Worm (Caenorhabditis elegans) whole organism, midembryonic: ENCODE measurements around the gene ZC262.7.
"Not testable (repeated sequence)": the region's sequence is repeated elsewhere in the genome, so short reads cannot be mapped to it uniquely, and the experiment has no call there.

Experiments used
- T22C8.4 ChIP-seq: fragments of 200-800 bp; sonication (Bioruptor generic); IDR thresholded peaks from 2 replicates; pipeline ENCODE4 v1.3.6; 2022; ENCODE audit warnings: missing genetic modification characterization, missing compliant biosample characterization
- cog-1 ChIP-seq: sonication (generic microtip); optimal IDR thresholded peaks from 2 replicates; lab custom pipeline; 2016; ENCODE audit warnings: missing genetic modification characterization, missing compliant biosample characterization
- flt-1 ChIP-seq: fragments of 200-800 bp; sonication (Bioruptor generic); IDR thresholded peaks from 2 replicates; pipeline ENCODE4 v1.3.6; 2022; ENCODE audit warnings: missing genetic modification characterization, missing compliant biosample characterization
- klf-2 ChIP-seq: fragments of 200-800 bp; sonication (Bioruptor generic); conservative IDR thresholded peaks from 2 replicates; pipeline ENCODE4 v1.3.6; 2022; ENCODE audit warnings: missing genetic modification reagents, missing genetic modification characterization, missing compliant biosample characterization
- med-1 ChIP-seq: sonication (generic microtip); optimal IDR thresholded peaks from 2 replicates; lab custom pipeline; 2017; ENCODE audit warnings: missing genetic modification characterization, mild to moderate bottlenecking, missing compliant biosample characterization, antibody characterized with exemption, missing genetic modification reagents; ENCODE audit not compliant: insufficient read depth
- ref-1 ChIP-seq: fragments of 200-800 bp; sonication (Bioruptor generic); conservative IDR thresholded peaks from 2 replicates; pipeline ENCODE4 v1.3.6; 2022; ENCODE audit warnings: missing genetic modification reagents, missing genetic modification characterization, missing compliant biosample characterization
- tab-1 ChIP-seq: fragments of 200-800 bp; sonication (Bioruptor generic); IDR thresholded peaks from 2 replicates; pipeline ENCODE4 v1.3.6; 2022; ENCODE audit warnings: missing genetic modification characterization, missing compliant biosample characterization
- ztf-23 ChIP-seq: fragments of 200-800 bp; sonication (Bioruptor generic); IDR thresholded peaks from 2 replicates; pipeline ENCODE4 v1.3.6; 2022; ENCODE audit warnings: missing genetic modification reagents, missing genetic modification characterization, missing compliant biosample characterization
- ztf-29 ChIP-seq: fragments of 200-800 bp; sonication (Bioruptor generic); IDR thresholded peaks from 2 replicates; pipeline ENCODE4 v1.3.6; 2022; ENCODE audit warnings: missing genetic modification reagents, missing genetic modification characterization, missing compliant biosample characterization

The ZC262.7 gene

ce11 chrIII:8363253-8364061 lies 19.3 kb upstream of the ZC262.7 start, which contains the start of gene R05D3.3:
R05D3.3 (plus strand) TSS chrIII:8364011.
- TF ChIP-seq med-1 (no peak), ref-1 (no peak), klf-2 (GFP tag; lab: Robert Waterston, UW) (no peak), T22C8.4 (GFP tag; lab: Robert Waterston, UW) (no peak), flt-1 (GFP tag; lab: Robert Waterston, UW) (no peak), cog-1 (tag; lab: Kevin White, UChicago) (no peak), tab-1 (GFP tag; lab: Robert Waterston, UW) (no peak)

- TF ChIP-seq ref-1 = no peak
- peak; percentile 9 for TF ChIP-seq cog-1 (tag; lab: Kevin White, UChicago)
Measured at ce11 chrIII:8358213-8358672, 14.1 kb upstream of the ZC262.7 start, which contains the start of the genes R05D3.8 and rfp-1. R05D3.8 (minus strand) TSS chrIII:8358327. rfp-1 (plus strand) TSS chrIII:8358622.

DNA sequence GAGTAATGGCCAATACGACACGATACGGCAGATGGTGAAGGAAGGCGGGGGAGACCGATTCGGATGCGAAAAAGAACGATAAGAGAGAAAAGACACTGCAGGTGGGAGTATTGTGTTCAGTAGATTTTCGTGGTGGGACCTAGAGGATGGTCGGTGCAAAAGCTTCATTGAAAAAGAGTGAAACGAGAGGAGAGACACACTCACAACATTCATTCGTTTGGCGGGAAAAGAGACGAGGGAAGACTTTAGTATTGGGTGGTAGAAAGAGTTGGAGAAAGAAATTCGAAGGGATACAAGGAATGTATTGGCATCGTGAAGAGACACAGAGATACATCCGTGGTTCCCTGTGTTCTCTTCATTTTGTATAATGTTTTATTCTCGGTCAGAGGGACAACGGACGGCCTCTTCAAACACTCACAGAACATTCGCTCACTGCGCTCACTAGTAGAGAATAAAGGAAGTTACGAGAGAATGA lies 12.3 kb upstream of the ZC262.7 start:
- TF ChIP-seq ztf-29 (GFP tag; lab: Robert Waterston, UW) (peak; percentile 27; the same call in 1 of the 2 replicates), klf-2 (GFP tag; lab: Robert Waterston, UW) (no peak), flt-1 (GFP tag; lab: Robert Waterston, UW) (peak; percentile 68), ref-1 (no peak), cog-1 (tag; lab: Kevin White, UChicago) (peak; percentile 67)

DNA sequence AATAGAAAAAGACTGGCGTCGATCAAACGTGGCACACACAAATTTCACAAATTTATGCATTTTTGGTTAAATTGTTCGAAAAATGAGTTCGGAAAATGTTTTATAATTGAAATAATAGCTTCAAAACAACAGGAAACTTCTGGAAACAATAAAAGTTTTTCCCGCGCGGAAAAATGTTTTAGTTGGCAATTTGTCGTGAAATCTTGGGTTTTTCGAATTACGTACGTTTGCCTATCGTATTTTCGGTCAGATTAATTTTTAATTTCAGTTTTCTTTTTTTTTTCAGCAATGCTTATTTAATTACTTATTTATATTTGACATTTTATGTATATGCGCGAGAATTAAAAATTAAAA lies 11.3 kb upstream of the ZC262.7 start:
- TF ChIP-seq cog-1 (tag; lab: Kevin White, UChicago) (no peak), klf-2 (GFP tag; lab: Robert Waterston, UW) (no peak), ztf-23 (GFP tag; lab: Robert Waterston, UW) (no peak), tab-1 (GFP tag; lab: Robert Waterston, UW) (no peak), med-1 (no peak), flt-1 (GFP tag; lab: Robert Waterston, UW) (no peak), ref-1 (no peak), ztf-29 (GFP tag; lab: Robert Waterston, UW) (no peak)

DNA sequence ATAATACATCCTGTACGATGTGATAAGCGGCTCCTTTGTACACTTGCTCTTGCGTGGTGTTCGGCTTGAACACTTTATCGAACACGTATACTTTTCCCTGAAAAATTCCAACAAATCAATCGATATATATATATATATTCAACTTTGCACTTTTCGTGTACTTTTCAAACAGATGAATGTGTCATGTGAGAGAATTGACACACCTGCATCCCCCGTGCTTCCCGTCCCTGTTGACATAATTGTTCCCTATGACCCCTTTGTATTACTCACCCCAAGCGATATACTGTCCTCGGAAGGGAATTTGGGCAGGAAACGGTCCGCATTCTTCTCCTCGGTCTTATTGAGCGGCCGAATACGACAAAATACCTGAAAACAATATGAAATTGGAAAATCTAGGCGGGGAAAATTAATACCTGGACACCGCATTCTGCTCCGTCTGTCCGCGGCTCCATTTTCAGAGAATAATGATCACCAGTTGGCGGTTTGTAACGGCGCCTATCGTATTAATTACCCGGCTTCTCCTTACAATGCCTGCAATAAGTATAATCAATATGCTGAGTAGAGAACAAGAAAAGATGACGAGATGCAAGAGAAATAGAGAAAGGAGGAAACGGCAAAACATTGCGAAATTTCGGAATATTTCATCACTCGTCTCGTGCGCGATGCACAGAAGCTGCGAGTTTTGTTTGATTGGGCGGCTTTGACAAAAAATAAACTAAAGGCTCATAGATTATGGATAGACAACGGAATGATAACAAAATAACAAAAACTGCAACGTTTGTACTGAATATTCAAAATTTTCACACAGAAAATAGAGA lies 10.7 kb upstream of the ZC262.7 start, which contains the start of gene unc-116:
TSS of gene unc-116 (minus strand) at position 531 of the 818 bp plus-strand sequence.
- no peak for TF ChIP-seq ztf-23 (GFP tag; lab: Robert Waterston, UW)
- no peak for TF ChIP-seq klf-2 (GFP tag; lab: Robert Waterston, UW)
- no peak for TF ChIP-seq T22C8.4 (GFP tag; lab: Robert Waterston, UW)
- TF ChIP-seq tab-1 (GFP tag; lab: Robert Waterston, UW) = no peak
- no peak for TF ChIP-seq med-1
- no peak for TF ChIP-seq ref-1
- TF ChIP-seq cog-1 (tag; lab: Kevin White, UChicago) = no peak
- no peak for TF ChIP-seq ztf-29 (GFP tag; lab: Robert Waterston, UW)
- TF ChIP-seq flt-1 (GFP tag; lab: Robert Waterston, UW) = no peak

DNA sequence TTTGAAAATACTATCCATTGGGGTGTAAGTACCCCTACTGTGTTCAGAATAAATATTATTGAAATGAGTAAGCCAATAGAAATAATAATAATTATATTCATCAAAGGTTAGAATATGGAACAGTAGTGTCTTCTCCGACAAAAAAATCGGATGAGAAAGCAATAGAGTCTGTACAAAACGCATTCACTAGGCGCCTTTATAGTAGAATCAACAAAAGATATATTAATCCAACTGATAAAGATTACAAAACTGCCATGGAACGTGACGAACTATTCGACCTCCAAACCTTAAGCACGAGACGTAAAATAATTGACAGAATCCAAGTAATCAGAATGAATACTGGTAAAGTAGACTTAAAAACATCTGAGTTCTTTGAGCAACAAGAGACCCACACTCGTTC lies 3.7 kb upstream of the ZC262.7 start, which contains the start of gene clc-29:
TSS of gene clc-29 (minus strand) at position 101 of the 400 bp plus-strand sequence.
- not testable (repeated sequence) for TF ChIP-seq ztf-23 (GFP tag; lab: Robert Waterston, UW); ref-1; flt-1 (GFP tag; lab: Robert Waterston, UW)

ce11 chrIII:8339372-8339771 lies 4.8 kb downstream of the ZC262.7 start, which contains the start of gene clc-28:
clc-28 (minus strand) TSS chrIII:8339472.
- TF ChIP-seq tab-1, ztf-23, klf-2 (GFP tag; lab: Robert Waterston, UW): not testable (repeated sequence)

DNA sequence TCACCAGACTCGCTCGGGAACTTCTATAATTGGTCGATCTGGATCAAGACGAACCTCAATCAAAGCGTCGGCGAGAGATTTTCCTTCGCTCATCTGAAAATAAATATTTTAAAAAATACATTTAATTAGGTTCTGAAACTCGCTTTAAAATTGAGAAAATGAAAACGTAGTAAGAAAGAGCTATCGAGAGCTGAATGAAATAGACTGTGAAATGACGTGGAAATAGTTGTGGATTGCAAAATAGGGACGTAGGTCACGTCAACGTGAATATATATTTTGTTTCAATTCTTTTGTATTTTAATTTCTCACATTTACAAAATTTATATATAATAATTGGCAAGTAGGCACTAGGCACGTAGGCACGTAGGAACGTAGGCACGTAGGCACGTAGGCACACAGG lies 9.7 kb downstream of the ZC262.7 start, which contains the start of gene ZC262.4:
TSS of gene ZC262.4 (minus strand) at position 101 of the 400 bp plus-strand sequence.
- TF ChIP-seq med-1 (no peak), ztf-29 (GFP tag; lab: Robert Waterston, UW) (no peak), ztf-23 (GFP tag; lab: Robert Waterston, UW) (no peak), cog-1 (tag; lab: Kevin White, UChicago) (no peak), tab-1 (GFP tag; lab: Robert Waterston, UW) (no peak), flt-1 (GFP tag; lab: Robert Waterston, UW) (no peak), klf-2 (GFP tag; lab: Robert Waterston, UW) (no peak), T22C8.4 (GFP tag; lab: Robert Waterston, UW) (no peak), ref-1 (no peak)

ce11 chrIII:8331779-8332178 lies 12.4 kb downstream of the ZC262.7 start, which contains the start of the genes mrps-18A and ZC262.2:
mrps-18A (minus strand) TSS chrIII:8331919.
ZC262.2 (plus strand) TSS chrIII:8332062.
- TF ChIP-seq cog-1 (tag; lab: Kevin White, UChicago) = no peak
- no peak for TF ChIP-seq flt-1 (GFP tag; lab: Robert Waterston, UW)
- no peak for TF ChIP-seq ref-1
- TF ChIP-seq ztf-29 (GFP tag; lab: Robert Waterston, UW) = no peak
- TF ChIP-seq klf-2 (GFP tag; lab: Robert Waterston, UW) = no peak
- no peak for TF ChIP-seq med-1
- TF ChIP-seq T22C8.4 (GFP tag; lab: Robert Waterston, UW) = no peak
- TF ChIP-seq ztf-23 (GFP tag; lab: Robert Waterston, UW) = no peak
- TF ChIP-seq tab-1 (GFP tag; lab: Robert Waterston, UW) = no peak
